Worm (Caenorhabditis elegans): ENCODE measurements around the gene srh-3.

srh-3 gene

DNA sequence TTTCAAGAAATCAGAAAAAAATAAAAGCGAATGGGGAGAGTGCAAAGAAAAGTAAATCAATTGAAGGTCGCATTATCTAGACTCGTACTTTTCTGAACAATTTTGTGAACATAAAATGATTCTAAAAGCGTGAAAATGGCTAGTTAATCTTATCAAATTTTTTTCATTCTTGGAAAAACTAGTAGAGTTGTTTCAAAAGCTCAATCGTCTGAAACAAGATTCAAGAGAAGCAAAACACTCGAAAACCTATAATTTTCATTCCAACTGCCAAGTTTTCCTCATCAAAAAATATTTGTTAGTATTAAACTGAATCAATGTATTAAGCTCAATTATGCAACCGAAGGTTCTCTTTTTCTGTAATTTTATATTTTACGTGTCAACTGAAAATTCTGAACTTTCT is 34.4 kb upstream of the srh-3 start, which contains the start of gene irld-45:
Gene irld-45, plus strand, starts transcription at position 301 of the 400 bp plus-strand sequence.
- no peak for TF ChIP-seq snpc-4 (tag; optimal IDR thresholded peaks at IDR 0.05)
- TF ChIP-seq ces-1 (GFP tag; optimal IDR thresholded peaks at IDR 0.05), result no peak
- no peak for TF ChIP-seq ceh-39 (tag; optimal IDR thresholded peaks at IDR 0.05)
- no peak for TF ChIP-seq ztf-11 (tag; optimal IDR thresholded peaks at IDR 0.05)
- no peak for TF ChIP-seq lsy-2 (tag; optimal IDR thresholded peaks at IDR 0.05)
- no peak for TF ChIP-seq tbx-8 (GFP tag; optimal IDR thresholded peaks at IDR 0.05)
- TF ChIP-seq pha-4 (tag; optimal IDR thresholded peaks at IDR 0.05), result no peak
- TF ChIP-seq zip-8 (tag; optimal IDR thresholded peaks at IDR 0.05), result no peak
- TF ChIP-seq nhr-76 (tag; optimal IDR thresholded peaks at IDR 0.05), result no peak
- TF ChIP-seq unc-120 (tag; optimal IDR thresholded peaks at IDR 0.05; ENCODE audit: poor library complexity, severe bottlenecking), result no peak
- TF ChIP-seq M03D4.4 (tag; optimal IDR thresholded peaks at IDR 0.05), result no peak
- TF ChIP-seq nhr-12 (tag; optimal IDR thresholded peaks at IDR 0.05), result no peak
- TF ChIP-seq unc-39 (tag; optimal IDR thresholded peaks at IDR 0.05), result no peak
- no peak for TF ChIP-seq unc-62 (GFP tag; optimal IDR thresholded peaks at IDR 0.05)
- no peak for TF ChIP-seq nhr-2 (tag; optimal IDR thresholded peaks at IDR 0.05)
- no peak for TF ChIP-seq bed-3 (GFP tag; optimal IDR thresholded peaks at IDR 0.05)
- no peak for TF ChIP-seq ham-2 (GFP tag; optimal IDR thresholded peaks at IDR 0.05)
- TF ChIP-seq cnd-1 (tag; optimal IDR thresholded peaks at IDR 0.05), result no peak
- TF ChIP-seq nhr-28 (tag; optimal IDR thresholded peaks at IDR 0.05), result no peak
- TF ChIP-seq hlh-1 (tag; optimal IDR thresholded peaks at IDR 0.05), result no peak

DNA sequence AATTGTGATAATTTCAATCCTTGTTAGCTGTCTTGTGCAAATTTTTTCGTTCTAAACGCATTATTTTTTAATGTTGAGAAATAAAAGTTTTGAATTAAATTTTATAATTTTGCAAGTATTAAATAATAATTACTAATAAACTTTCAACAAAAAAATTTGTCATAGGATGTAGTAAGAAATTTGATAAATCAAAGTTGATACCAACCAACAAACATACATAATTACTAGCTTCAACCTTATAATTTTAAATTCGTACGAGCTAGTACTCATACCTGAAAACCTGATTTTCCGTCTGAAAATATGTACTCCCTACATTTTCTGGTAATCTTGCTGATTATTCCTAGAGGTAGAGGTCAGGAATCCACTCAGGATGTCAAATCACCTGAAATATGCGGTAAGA is 31.3 kb upstream of the srh-3 start, which contains the start of gene irld-44:
Gene irld-44, plus strand, starts transcription at position 301 of the 400 bp plus-strand sequence.
- TF ChIP-seq lin-13 (tag; optimal IDR thresholded peaks at IDR 0.05), result no peak

DNA sequence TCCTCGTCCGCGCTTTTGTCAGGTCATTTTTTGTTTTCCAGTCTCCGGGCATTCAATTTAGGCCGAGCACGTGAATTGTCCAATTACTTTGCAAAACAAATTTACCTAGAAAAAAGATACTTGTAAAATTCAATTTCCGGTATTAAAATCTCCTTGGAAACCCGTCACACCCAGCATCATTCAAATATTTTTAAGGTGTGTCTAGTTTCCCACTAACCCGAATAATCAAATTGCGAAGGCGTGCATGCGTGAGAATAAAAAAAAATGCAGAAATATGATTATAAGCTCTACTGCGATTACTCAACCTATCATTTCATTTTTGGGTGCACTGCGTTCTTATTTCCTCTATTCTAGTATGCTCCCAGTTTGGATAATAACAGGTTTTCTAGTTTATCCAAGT is 27.5 kb upstream of the srh-3 start, which contains the start of gene irld-11:
Gene irld-11, plus strand, starts transcription at position 301 of the 400 bp plus-strand sequence.
- no peak for TF ChIP-seq lin-32 (GFP tag; optimal IDR thresholded peaks at IDR 0.05)
- no peak for TF ChIP-seq sem-2 (GFP tag; optimal IDR thresholded peaks at IDR 0.05)
- TF ChIP-seq zip-8 (tag; optimal IDR thresholded peaks at IDR 0.05), result no peak
- TF ChIP-seq lsy-2 (tag; optimal IDR thresholded peaks at IDR 0.05), result no peak
- no peak for TF ChIP-seq flh-1 (GFP tag; optimal IDR thresholded peaks at IDR 0.05)
- no peak for TF ChIP-seq ceh-83 (GFP tag; optimal IDR thresholded peaks at IDR 0.05)

DNA sequence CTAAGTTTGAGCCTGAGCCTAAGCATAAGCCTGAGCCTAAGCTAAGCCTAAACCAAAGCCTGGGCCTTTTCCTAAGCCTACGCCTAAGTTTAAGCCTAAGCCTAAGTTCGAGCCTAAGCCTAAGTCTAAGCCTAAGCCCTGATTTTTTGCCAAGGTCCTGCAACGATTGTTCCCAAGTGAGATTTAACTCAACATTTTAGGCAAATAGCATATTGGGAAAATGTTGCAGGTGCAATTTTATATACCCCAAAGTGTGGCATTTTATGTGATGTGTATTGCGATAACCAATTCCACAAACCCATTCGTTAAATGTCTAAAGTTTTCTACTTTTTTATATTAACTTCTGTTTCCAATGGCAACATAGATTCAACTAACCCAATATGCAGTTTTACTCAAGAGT is 20.1 kb upstream of the srh-3 start, which contains the start of gene irld-40:
Gene irld-40, plus strand, starts transcription at position 301 of the 400 bp plus-strand sequence.
- TF ChIP-seq tbx-8 (GFP tag; optimal IDR thresholded peaks at IDR 0.05), result no peak
- no peak for TF ChIP-seq lin-32 (GFP tag; optimal IDR thresholded peaks at IDR 0.05)
- no peak for TF ChIP-seq ztf-11 (tag; optimal IDR thresholded peaks at IDR 0.05)
- no peak for TF ChIP-seq nhr-237 (tag; optimal IDR thresholded peaks at IDR 0.05)
- TF ChIP-seq unc-120 (tag; optimal IDR thresholded peaks at IDR 0.05; ENCODE audit: poor library complexity, severe bottlenecking), result no peak
- TF ChIP-seq zip-8 (tag; optimal IDR thresholded peaks at IDR 0.05), result no peak
- no peak for TF ChIP-seq mls-2 (tag; optimal IDR thresholded peaks at IDR 0.05)
- TF ChIP-seq mab-5 (tag; optimal IDR thresholded peaks at IDR 0.05), result no peak
- TF ChIP-seq elt-3 (tag; optimal IDR thresholded peaks at IDR 0.05), result no peak
- no peak for TF ChIP-seq cnd-1 (tag; optimal IDR thresholded peaks at IDR 0.05)
- no peak for TF ChIP-seq ham-2 (GFP tag; optimal IDR thresholded peaks at IDR 0.05)
- no peak for TF ChIP-seq unc-62 (GFP tag; optimal IDR thresholded peaks at IDR 0.05)
- TF ChIP-seq hlh-1 (tag; optimal IDR thresholded peaks at IDR 0.05), result no peak
- no peak for TF ChIP-seq ceh-39 (tag; optimal IDR thresholded peaks at IDR 0.05)
- no peak for TF ChIP-seq M03D4.4 (tag; optimal IDR thresholded peaks at IDR 0.05)
- no peak for TF ChIP-seq pha-4 (tag; optimal IDR thresholded peaks at IDR 0.05)

DNA sequence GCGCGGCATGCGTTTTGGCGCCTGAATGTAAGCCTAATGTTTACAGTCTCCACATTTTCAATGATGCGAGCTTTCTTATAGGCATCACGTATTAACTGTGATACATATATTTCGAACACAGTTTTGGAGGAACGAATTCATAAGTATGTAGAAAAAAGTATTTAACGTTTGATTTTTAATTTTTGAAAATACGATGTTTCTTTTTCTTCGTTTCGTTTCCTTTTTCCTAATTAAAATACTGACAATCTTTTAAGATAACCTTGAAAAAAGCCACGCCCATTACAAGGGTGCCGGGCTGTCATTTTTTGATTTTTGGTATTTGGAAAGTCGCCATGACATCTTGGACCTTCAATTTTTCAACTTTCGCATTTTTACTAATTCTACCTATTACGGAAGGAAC is 17.5 kb upstream of the srh-3 start, which contains the start of gene K04F1.9:
Gene K04F1.9, plus strand, starts transcription at position 301 of the 400 bp plus-strand sequence.
- TF ChIP-seq lsy-2 (tag; optimal IDR thresholded peaks at IDR 0.05), result no peak
- TF ChIP-seq unc-39 (tag; optimal IDR thresholded peaks at IDR 0.05), result no peak
- TF ChIP-seq elt-1 (tag; optimal IDR thresholded peaks at IDR 0.05; ENCODE audit: borderline replicate concordance, insufficient read depth), result no peak
- no peak for TF ChIP-seq mep-1 (tag; optimal IDR thresholded peaks at IDR 0.05)
- no peak for TF ChIP-seq ceh-39 (tag; optimal IDR thresholded peaks at IDR 0.05)
- TF ChIP-seq ham-2 (GFP tag; optimal IDR thresholded peaks at IDR 0.05), result no peak
- TF ChIP-seq blmp-1 (tag; optimal IDR thresholded peaks at IDR 0.05), result no peak
